Worm (Caenorhabditis elegans): ENCODE data around the gene srsx-1.

- TF ChIP-seq elt-2 (tag; optimal IDR thresholded peaks at IDR 0.05) (no peak), mdl-1 (tag; optimal IDR thresholded peaks at IDR 0.05) (no peak), ceh-82 (tag; optimal IDR thresholded peaks at IDR 0.05) (no peak), hpl-2 (GFP tag; optimal IDR thresholded peaks at IDR 0.05) (no peak), fos-1 (tag; optimal IDR thresholded peaks at IDR 0.05) (no peak)
Measured at ce11 chrV:17223305-17223704, 45.4 kb upstream of the srsx-1 start, which contains the start of gene srh-252.

All from whole organism, L1 larva.